Worm (Caenorhabditis elegans): ENCODE measurements around the gene nurf-1.

DNA sequence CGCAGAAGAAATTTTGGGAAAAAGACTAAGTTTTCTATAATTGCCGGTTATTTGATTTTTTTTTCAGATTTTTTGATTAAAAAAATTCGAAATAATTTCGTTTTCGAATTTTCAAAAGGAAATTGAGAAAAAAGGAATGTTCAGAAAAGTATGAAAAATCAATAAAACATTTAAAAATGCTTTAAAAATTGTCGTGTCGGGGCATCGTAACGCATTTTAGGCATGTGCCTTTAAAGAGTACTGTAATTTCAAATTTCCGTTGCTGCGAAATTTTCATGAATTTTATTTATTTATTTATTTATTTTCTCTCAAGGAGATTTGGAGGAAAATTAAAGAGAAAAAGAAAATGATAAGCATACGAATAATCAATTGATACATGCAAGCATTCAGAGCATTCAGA, 23.2 kb downstream of the nurf-1 start:
- TF ChIP-seq unc-130 (GFP tag; optimal IDR thresholded peaks at IDR 0.05): no peak
- no peak for TF ChIP-seq fkh-10 (GFP tag; optimal IDR thresholded peaks at IDR 0.05)
- TF ChIP-seq ceh-82 (tag; optimal IDR thresholded peaks at IDR 0.05): no peak
- no peak for TF ChIP-seq jun-1 (tag; optimal IDR thresholded peaks at IDR 0.05)
- no peak for TF ChIP-seq zip-11 (GFP tag; IDR thresholded peaks at IDR 0.05)
- TF ChIP-seq madf-9 (GFP tag; conservative IDR thresholded peaks at IDR 0.05): no peak
- no peak for TF ChIP-seq ztf-11 (tag; optimal IDR thresholded peaks at IDR 0.05)
- TF ChIP-seq ama-1 (optimal IDR thresholded peaks at IDR 0.05): no peak
